Fruit fly (Drosophila melanogaster) whole organism, larva: ENCODE results near the gene Pnn.
A peak's percentile ranks its signal among the peaks of the same experiment; 100 is the strongest.
"Not testable (repeated sequence)": the region's sequence is repeated elsewhere in the genome, so short reads cannot be mapped to it uniquely, and the experiment has no call there.

Experiments used
- noc ChIP-seq: fragments of 200-800 bp; sonication (Bioruptor generic); optimal IDR thresholded peaks from 3 replicates; lab custom pipeline; 2019; ENCODE audit warnings: missing biosample characterization, mild to moderate bottlenecking, missing genetic modification characterization, moderate library complexity

Pnn gene

dm6 chr3R:9740713-9741112 is at the start of gene Pnn:
TSS of gene Pnn (plus strand) at chr3R:9740899.
- no peak for TF ChIP-seq noc (tag; lab: Kevin White, UChicago)

dm6 chr3R:9692675-9693129 is 48.0 kb upstream of the Pnn start, which contains the start of the genes Unc-115b, p24-2 and CG32939:
TSS of gene Unc-115b (minus strand) at chr3R:9692775.
TSS of gene p24-2 (minus strand) at chr3R:9692794.
TSS of gene CG32939 (plus strand) at chr3R:9693079.
- TF ChIP-seq noc (tag; lab: Kevin White, UChicago): not testable (repeated sequence)

- no peak for TF ChIP-seq noc (tag; lab: Kevin White, UChicago)
Measured at dm6 chr3R:9694999-9695398, 45.7 kb upstream of the Pnn start.

dm6 chr3R:9700513-9700912 is 40.2 kb upstream of the Pnn start:
- TF ChIP-seq noc (tag; lab: Kevin White, UChicago): peak; percentile 12

dm6 chr3R:9701148-9701703 is 39.5 kb upstream of the Pnn start:
- TF ChIP-seq noc (tag; lab: Kevin White, UChicago): no peak

dm6 chr3R:9701897-9702296 is 38.8 kb upstream of the Pnn start:
- no peak for TF ChIP-seq noc (tag; lab: Kevin White, UChicago)

- peak; percentile 91 for TF ChIP-seq noc (tag; lab: Kevin White, UChicago)
Measured at dm6 chr3R:9702567-9702966, 38.1 kb upstream of the Pnn start.

dm6 chr3R:9703273-9703672 is 37.4 kb upstream of the Pnn start:
- TF ChIP-seq noc (tag; lab: Kevin White, UChicago): no peak

- TF ChIP-seq noc (tag; lab: Kevin White, UChicago): peak; percentile 47
Measured at dm6 chr3R:9704183-9705007, 36.3 kb upstream of the Pnn start.

dm6 chr3R:9705008-9705628 is 35.6 kb upstream of the Pnn start, which contains the start of gene Unc-115a:
TSS of gene Unc-115a (minus strand) at chr3R:9705417.
- TF ChIP-seq noc (tag; lab: Kevin White, UChicago): peak; percentile 46

- TF ChIP-seq noc (tag; lab: Kevin White, UChicago): no peak
Measured at dm6 chr3R:9710228-9710627, 30.5 kb upstream of the Pnn start.

dm6 chr3R:9710886-9711285 is 29.8 kb upstream of the Pnn start, which contains the start of the genes trbd and dmt:
TSS of gene trbd (minus strand) at chr3R:9711037.
TSS of gene dmt (plus strand) at chr3R:9711142.
- TF ChIP-seq noc (tag; lab: Kevin White, UChicago): no peak

- no peak for TF ChIP-seq noc (tag; lab: Kevin White, UChicago)
Measured at dm6 chr3R:9725121-9725956, 15.4 kb upstream of the Pnn start, which contains the start of gene hyd. TSS of gene hyd (minus strand) at chr3R:9725615.

- no peak for TF ChIP-seq noc (tag; lab: Kevin White, UChicago)
Measured at dm6 chr3R:9730784-9731183, 9.9 kb upstream of the Pnn start, which contains the start of gene FoxP. TSS of gene FoxP (minus strand) at chr3R:9730872.

- no peak for TF ChIP-seq noc (tag; lab: Kevin White, UChicago)
Measured at dm6 chr3R:9733150-9733549, 7.5 kb upstream of the Pnn start, which contains the start of gene alphaTub85E. TSS of gene alphaTub85E (minus strand) at chr3R:9733250.
